Worm (Caenorhabditis elegans) whole organism, L1 larva: ENCODE measurements around the gene F36H12.17.

Source experiments
- lin-13 ChIP-seq: fragments of 150-350 bp; optimal IDR thresholded peaks from 2 replicates; lab custom pipeline; 2014; ENCODE audit warnings: missing biosample characterization, missing genetic modification reagents, missing genetic modification characterization
- lsy-2 ChIP-seq, 2 experiments: fragments of 150-350 bp; optimal IDR thresholded peaks; 2 replicates each; lab custom pipeline; 2014; ENCODE audit warnings: missing biosample characterization in 2 of 2, missing genetic modification characterization in 2 of 2
- nhr-76 ChIP-seq: sonication (generic microtip); optimal IDR thresholded peaks from 2 replicates; lab custom pipeline; 2017; ENCODE audit warnings: missing biosample characterization, missing genetic modification characterization
- skn-1 ChIP-seq: fragments of 150-350 bp; optimal IDR thresholded peaks from 2 replicates; lab custom pipeline; 2014; ENCODE audit warnings: missing biosample characterization, missing genetic modification characterization
- sptf-1 ChIP-seq: fragments of 150-350 bp; optimal IDR thresholded peaks from 2 replicates; lab custom pipeline; 2014; ENCODE audit warnings: missing biosample characterization, missing genetic modification characterization

ce11 chrIV:5266474-5266873, 11.2 kb downstream of the F36H12.17 start, which contains the start of gene F36H12.5:
- TF ChIP-seq lin-13 (GFP tag; lab: Kevin White, UChicago) (no peak), skn-1 (no peak), nhr-76 (no peak), lsy-2 (tag; optimal IDR thresholded peaks at IDR 0.05; lab: Kevin White, UChicago) (no peak), sptf-1 (no peak)
